Worm (Caenorhabditis elegans) whole organism, mixed stage, embryonic: Measurements from ENCODE around the gene tba-9.

Experiments
- M03D4.4 ChIP-seq: sonication (generic microtip); optimal IDR thresholded peaks from 2 replicates; lab custom pipeline; 2017; ENCODE audit warnings: mild to moderate bottlenecking, missing genetic modification characterization, missing compliant biosample characterization
- bed-3 ChIP-seq: fragments of 200-800 bp; sonication (Bioruptor generic); optimal IDR thresholded peaks from 3 replicates; lab custom pipeline; 2018; ENCODE audit warnings: mild to moderate bottlenecking, missing genetic modification characterization, moderate library complexity, missing compliant biosample characterization
- ceh-39 ChIP-seq: fragments of 150-350 bp; optimal IDR thresholded peaks from 2 replicates; lab custom pipeline; 2014; ENCODE audit warnings: missing biosample characterization, missing genetic modification characterization
- ceh-43 ChIP-seq: fragments of 200-800 bp; sonication (Bioruptor generic); optimal IDR thresholded peaks from 2 replicates; lab custom pipeline; 2018; ENCODE audit warnings: mild to moderate bottlenecking, missing genetic modification characterization, moderate library complexity, missing compliant biosample characterization
- ces-1 ChIP-seq: fragments of 150-350 bp; optimal IDR thresholded peaks from 2 replicates; lab custom pipeline; 2014; ENCODE audit warnings: missing biosample characterization, missing genetic modification reagents, missing genetic modification characterization
- elt-1 ChIP-seq: sonication (generic microtip); optimal IDR thresholded peaks from 2 replicates; lab custom pipeline; 2017; ENCODE audit warnings: missing genetic modification characterization, mild to moderate bottlenecking, missing compliant biosample characterization, antibody characterized with exemption, moderate library complexity, borderline replicate concordance; ENCODE audit not compliant: insufficient read depth
- elt-3 ChIP-seq: fragments of 150-350 bp; optimal IDR thresholded peaks from 2 replicates; lab custom pipeline; 2014; ENCODE audit warnings: missing biosample characterization, missing genetic modification characterization
- flh-1 ChIP-seq: fragments of 200-800 bp; sonication (Bioruptor generic); optimal IDR thresholded peaks from 2 replicates; lab custom pipeline; 2018; ENCODE audit warnings: mild to moderate bottlenecking, missing genetic modification characterization, moderate library complexity, missing compliant biosample characterization
- ham-2 ChIP-seq: fragments of 200-800 bp; sonication (Bioruptor generic); optimal IDR thresholded peaks from 2 replicates; lab custom pipeline; 2018; ENCODE audit warnings: mild to moderate bottlenecking, missing genetic modification characterization, missing compliant biosample characterization
- hlh-1 ChIP-seq: fragments of 150-350 bp; optimal IDR thresholded peaks from 2 replicates; lab custom pipeline; 2014; ENCODE audit warnings: missing biosample characterization, missing genetic modification reagents, missing genetic modification characterization
- lin-13 ChIP-seq: fragments of 150-350 bp; optimal IDR thresholded peaks from 2 replicates; lab custom pipeline; 2014; ENCODE audit warnings: missing biosample characterization, missing genetic modification characterization
- mab-5 ChIP-seq: fragments of 150-350 bp; optimal IDR thresholded peaks from 2 replicates; lab custom pipeline; 2014; ENCODE audit warnings: missing biosample characterization, missing genetic modification characterization
- mep-1 ChIP-seq: fragments of 150-350 bp; optimal IDR thresholded peaks from 2 replicates; lab custom pipeline; 2017; ENCODE audit warnings: missing biosample characterization, missing genetic modification reagents, missing genetic modification characterization, inconsistent platforms
- mls-2 ChIP-seq: sonication (generic microtip); optimal IDR thresholded peaks from 2 replicates; lab custom pipeline; 2016; ENCODE audit warnings: mild to moderate bottlenecking, missing genetic modification characterization, moderate library complexity, missing compliant biosample characterization
- nhr-12 ChIP-seq: fragments of 150-350 bp; optimal IDR thresholded peaks from 2 replicates; lab custom pipeline; 2014; ENCODE audit warnings: missing biosample characterization, missing genetic modification characterization
- nhr-2 ChIP-seq: fragments of 150-350 bp; optimal IDR thresholded peaks from 2 replicates; lab custom pipeline; 2014; ENCODE audit warnings: missing biosample characterization, missing genetic modification characterization
- nhr-237 ChIP-seq: fragments of 150-350 bp; optimal IDR thresholded peaks from 2 replicates; lab custom pipeline; 2014; ENCODE audit warnings: missing biosample characterization, missing genetic modification characterization
- nhr-28 ChIP-seq: fragments of 150-350 bp; optimal IDR thresholded peaks from 2 replicates; lab custom pipeline; 2014; ENCODE audit warnings: missing biosample characterization, missing genetic modification characterization
- nhr-76 ChIP-seq: sonication (generic microtip); optimal IDR thresholded peaks from 2 replicates; lab custom pipeline; 2017; ENCODE audit warnings: missing biosample characterization, missing genetic modification characterization
- pha-4 ChIP-seq: fragments of 150-350 bp; optimal IDR thresholded peaks from 2 replicates; lab custom pipeline; 2018; ENCODE audit warnings: missing biosample characterization, missing genetic modification reagents, missing genetic modification characterization
- sem-2 ChIP-seq: fragments of 200-800 bp; sonication (Bioruptor generic); optimal IDR thresholded peaks from 2 replicates; lab custom pipeline; 2018; ENCODE audit warnings: mild to moderate bottlenecking, missing genetic modification characterization, missing compliant biosample characterization
- snpc-4 ChIP-seq: fragments of 150-350 bp; optimal IDR thresholded peaks from 2 replicates; lab custom pipeline; 2014; ENCODE audit warnings: missing biosample characterization, missing genetic modification characterization
- sptf-1 ChIP-seq: sonication (generic microtip); optimal IDR thresholded peaks from 2 replicates; lab custom pipeline; 2017; ENCODE audit warnings: mild to moderate bottlenecking, missing genetic modification characterization, moderate library complexity, missing compliant biosample characterization
- tbx-8 ChIP-seq: fragments of 200-800 bp; sonication (Bioruptor generic); optimal IDR thresholded peaks from 2 replicates; lab custom pipeline; 2018; ENCODE audit warnings: mild to moderate bottlenecking, missing genetic modification characterization, moderate library complexity, missing compliant biosample characterization
- unc-120 ChIP-seq: sonication (generic microtip); optimal IDR thresholded peaks from 2 replicates; lab custom pipeline; 2017; ENCODE audit warnings: missing genetic modification characterization, missing compliant biosample characterization; ENCODE audit not compliant: poor library complexity, severe bottlenecking
- unc-39 ChIP-seq: fragments of 150-350 bp; optimal IDR thresholded peaks from 2 replicates; lab custom pipeline; 2014; ENCODE audit warnings: missing biosample characterization, missing genetic modification characterization
- unc-62 ChIP-seq: fragments of 150-350 bp; optimal IDR thresholded peaks from 2 replicates; lab custom pipeline; 2014; ENCODE audit warnings: missing biosample characterization, missing genetic modification reagents, missing genetic modification characterization
- zip-8 ChIP-seq: fragments of 150-350 bp; optimal IDR thresholded peaks from 2 replicates; lab custom pipeline; 2014; ENCODE audit warnings: missing biosample characterization, missing genetic modification characterization
- ztf-11 ChIP-seq: fragments of 150-350 bp; optimal IDR thresholded peaks from 2 replicates; lab custom pipeline; 2014; ENCODE audit warnings: missing biosample characterization, missing genetic modification characterization

The tba-9 gene

ce11 chrX:3244402-3244801, 8.2 kb upstream of the tba-9 start:
- TF ChIP-seq snpc-4 (no peak), bed-3 (GFP tag; lab: Kevin White, UChicago) (no peak), elt-3 (tag; lab: Kevin White, UChicago) (no peak), mls-2 (tag; lab: Kevin White, UChicago) (no peak), nhr-2 (tag; lab: Kevin White, UChicago) (no peak), elt-1 (no peak), ztf-11 (no peak), M03D4.4 (tag; lab: Kevin White, UChicago) (no peak), unc-39 (tag; lab: Kevin White, UChicago) (no peak)

- TF ChIP-seq elt-1: no peak
- TF ChIP-seq elt-3 (tag; lab: Kevin White, UChicago): no peak
- peak; percentile 99 for TF ChIP-seq hlh-1 (tag; lab: Kevin White, UChicago)
- no peak for TF ChIP-seq nhr-2 (tag; lab: Kevin White, UChicago)
- no peak for TF ChIP-seq unc-39 (tag; lab: Kevin White, UChicago)
- TF ChIP-seq lin-13 (tag; lab: Kevin White, UChicago): peak; percentile 39
- no peak for TF ChIP-seq flh-1 (GFP tag; lab: Kevin White, UChicago)
- TF ChIP-seq sem-2 (GFP tag; lab: Kevin White, UChicago): no peak
- TF ChIP-seq pha-4: peak; percentile 61
- TF ChIP-seq sptf-1: no peak
- TF ChIP-seq nhr-28 (tag; lab: Kevin White, UChicago): no peak
Observed at ce11 chrX:3245812-3246211, 6.8 kb upstream of the tba-9 start, which contains the start of gene F40F4.7. Gene F40F4.7 (minus strand): TSS chrX:3245933.

- TF ChIP-seq ceh-39 (tag; lab: Kevin White, UChicago): no peak
- TF ChIP-seq zip-8 (tag; lab: Kevin White, UChicago): no peak
- TF ChIP-seq sem-2 (GFP tag; lab: Kevin White, UChicago): no peak
- TF ChIP-seq, all 35 proteins: peak for 0
Observed at ce11 chrX:3247768-3248167, 4.8 kb upstream of the tba-9 start.

ce11 chrX:3250481-3251091, 2.0 kb upstream of the tba-9 start, which contains the start of gene pqn-37:
Gene pqn-37 (minus strand): TSS chrX:3250531.
- TF ChIP-seq ceh-43 (GFP tag; lab: Kevin White, UChicago) (no peak), nhr-12 (no peak), lin-13 (tag; lab: Kevin White, UChicago) (no peak), ztf-11 (no peak), mep-1 (tag; lab: Kevin White, UChicago) (no peak), elt-1 (no peak), ceh-39 (tag; lab: Kevin White, UChicago) (no peak), nhr-2 (tag; lab: Kevin White, UChicago) (no peak), sem-2 (GFP tag; lab: Kevin White, UChicago) (no peak), mab-5 (tag; lab: Kevin White, UChicago) (no peak), mls-2 (tag; lab: Kevin White, UChicago) (no peak), hlh-1 (tag; lab: Kevin White, UChicago) (no peak), sptf-1 (no peak), pha-4 (no peak), ces-1 (GFP tag; lab: Kevin White, UChicago) (no peak)
- TF ChIP-seq, all 35 proteins: peak for 0

- no peak for TF ChIP-seq zip-8 (tag; lab: Kevin White, UChicago)
- no peak for TF ChIP-seq nhr-76
- no peak for TF ChIP-seq unc-120
- TF ChIP-seq lin-13 (tag; lab: Kevin White, UChicago): no peak
- no peak for TF ChIP-seq elt-3 (tag; lab: Kevin White, UChicago)
- TF ChIP-seq nhr-237 (tag; lab: Kevin White, UChicago): no peak
- TF ChIP-seq tbx-8 (GFP tag; lab: Kevin White, UChicago): no peak
Observed at ce11 chrX:3256784-3257493, 4.3 kb downstream of the tba-9 start, which contains the start of gene lbp-3. Gene lbp-3 (plus strand): TSS chrX:3257372.

- TF ChIP-seq unc-62 (GFP tag; lab: Kevin White, UChicago) (no peak), flh-1 (GFP tag; lab: Kevin White, UChicago) (no peak), hlh-1 (tag; lab: Kevin White, UChicago) (peak; percentile 13), ham-2 (GFP tag; lab: Kevin White, UChicago) (peak; percentile 6), nhr-12 (peak; percentile 47), ztf-11 (no peak)
- TF ChIP-seq, all 35 proteins: peak for 3
Observed at ce11 chrX:3258842-3259241, 6.2 kb downstream of the tba-9 start, which contains the start of gene lbp-1. Gene lbp-1 (plus strand): TSS chrX:3259142.
